Worm (Caenorhabditis elegans) whole organism, L2 larva: ENCODE data around the gene znf-598.

Source experiments
- alr-1 ChIP-seq: fragments of 150-350 bp; optimal IDR thresholded peaks from 2 replicates; lab custom pipeline; 2014; ENCODE audit warnings: missing biosample characterization, missing genetic modification characterization
- nhr-11 ChIP-seq: fragments of 150-350 bp; optimal IDR thresholded peaks from 2 replicates; lab custom pipeline; 2014; ENCODE audit warnings: missing biosample characterization, missing genetic modification characterization
- nhr-12 ChIP-seq: fragments of 150-350 bp; optimal IDR thresholded peaks from 2 replicates; lab custom pipeline; 2014; ENCODE audit warnings: missing biosample characterization, missing genetic modification characterization
- nhr-25 ChIP-seq: fragments of 150-350 bp; sonication (generic microtip); optimal IDR thresholded peaks from 3 replicates; lab custom pipeline; 2014; ENCODE audit warnings: missing biosample characterization, missing genetic modification characterization

ce11 chrII:7053649-7054048 lies 28.0 kb downstream of the znf-598 start, which contains the start of gene ZK1127.4:
- no peak for TF ChIP-seq alr-1 (tag; lab: Kevin White, UChicago)
- TF ChIP-seq nhr-25 (tag; lab: Kevin White, UChicago): no peak
- TF ChIP-seq nhr-11 (tag; lab: Kevin White, UChicago): no peak
- no peak for TF ChIP-seq nhr-12
